Fruit fly (Drosophila melanogaster) whole organism, embryonic: ENCODE measurements around the gene CG6966.

ENCODE experiments used
- Ada2b ChIP-seq: fragments of 200-800 bp; sonication (Bioruptor generic); IDR thresholded peaks from 2 replicates; pipeline ENCODE4 v1.3.6; 2022; ENCODE audit warnings: missing biosample characterization, missing genetic modification characterization
- Asciz ChIP-seq: fragments of 200-800 bp; sonication (Bioruptor generic); optimal IDR thresholded peaks from 2 replicates; lab custom pipeline; 2017; ENCODE audit warnings: missing biosample characterization, mild to moderate bottlenecking, missing genetic modification characterization, missing genetic modification reagents
- Bteb2 ChIP-seq: fragments of 200-800 bp; sonication (Bioruptor generic); optimal IDR thresholded peaks from 2 replicates; lab custom pipeline; 2016; ENCODE audit warnings: missing biosample characterization, missing genetic modification characterization
- CG10267 ChIP-seq: fragments of 200-800 bp; sonication (Bioruptor generic); optimal IDR thresholded peaks from 2 replicates; lab custom pipeline; 2018; ENCODE audit warnings: missing biosample characterization, mild to moderate bottlenecking, missing genetic modification characterization, moderate library complexity
- CG10366 ChIP-seq: fragments of 200-800 bp; sonication (Bioruptor generic); IDR thresholded peaks from 2 replicates; pipeline ENCODE4 v1.3.6; 2022; ENCODE audit warnings: missing biosample characterization, missing genetic modification characterization
- CG10431 ChIP-seq: fragments of 200-800 bp; sonication (Bioruptor generic); optimal IDR thresholded peaks from 3 replicates; lab custom pipeline; 2018; ENCODE audit warnings: missing biosample characterization, mild to moderate bottlenecking, missing genetic modification characterization
- CG12659 ChIP-seq: fragments of 200-800 bp; sonication (Bioruptor generic); optimal IDR thresholded peaks from 3 replicates; lab custom pipeline; 2017; ENCODE audit warnings: mild to moderate bottlenecking, missing biosample characterization, missing genetic modification reagents, missing genetic modification characterization
- CG13287 ChIP-seq: fragments of 200-800 bp; sonication (Bioruptor generic); IDR thresholded peaks from 2 replicates; pipeline ENCODE4 v1.3.6; 2022; ENCODE audit warnings: missing biosample characterization, missing genetic modification characterization; ENCODE audit not compliant: partially characterized antibody
- CG14014 ChIP-seq: fragments of 200-800 bp; sonication (Bioruptor generic); IDR thresholded peaks from 2 replicates; pipeline ENCODE4 v1.3.6; 2022; ENCODE audit warnings: missing biosample characterization, missing genetic modification characterization
- CG17359 ChIP-seq: fragments of 200-800 bp; sonication (Bioruptor generic); optimal IDR thresholded peaks from 3 replicates; lab custom pipeline; 2018; ENCODE audit warnings: missing biosample characterization, mild to moderate bottlenecking, missing genetic modification characterization, moderate library complexity
- CG30403 ChIP-seq: fragments of 200-800 bp; sonication (Bioruptor generic); optimal IDR thresholded peaks from 3 replicates; lab custom pipeline; 2016; ENCODE audit warnings: missing biosample characterization, missing genetic modification characterization
- CG33557 ChIP-seq: fragments of 200-800 bp; sonication (Bioruptor generic); optimal IDR thresholded peaks from 2 replicates; lab custom pipeline; 2019; ENCODE audit warnings: missing biosample characterization, mild to moderate bottlenecking, missing genetic modification characterization, moderate library complexity
- CG3407 ChIP-seq: fragments of 200-800 bp; sonication (Bioruptor generic); optimal IDR thresholded peaks from 2 replicates; lab custom pipeline; 2018; ENCODE audit warnings: missing biosample characterization, mild to moderate bottlenecking, missing genetic modification characterization
- CG3838 ChIP-seq: fragments of 200-800 bp; sonication (Bioruptor generic); optimal IDR thresholded peaks from 3 replicates; lab custom pipeline; 2016; ENCODE audit warnings: missing biosample characterization, missing genetic modification characterization
- CG3847 ChIP-seq: fragments of 200-800 bp; sonication (Bioruptor generic); IDR thresholded peaks from 2 replicates; pipeline ENCODE4 v1.3.6; 2022; ENCODE audit warnings: missing biosample characterization, missing genetic modification characterization
- CG4617 ChIP-seq: fragments of 200-800 bp; sonication (Bioruptor generic); optimal IDR thresholded peaks from 3 replicates; lab custom pipeline; 2016; ENCODE audit warnings: missing biosample characterization, missing genetic modification characterization, borderline replicate concordance
- CG7786 ChIP-seq: fragments of 200-800 bp; sonication (Bioruptor generic); optimal IDR thresholded peaks from 2 replicates; lab custom pipeline; 2016; ENCODE audit warnings: missing biosample characterization, missing genetic modification characterization
- CG7839 ChIP-seq: fragments of 200-800 bp; sonication (Bioruptor generic); optimal IDR thresholded peaks from 3 replicates; lab custom pipeline; 2018; ENCODE audit warnings: missing biosample characterization, mild to moderate bottlenecking, missing genetic modification characterization, moderate library complexity
- CG8359 ChIP-seq: fragments of 200-800 bp; sonication (Bioruptor generic); optimal IDR thresholded peaks from 2 replicates; lab custom pipeline; 2017; ENCODE audit warnings: missing biosample characterization, mild to moderate bottlenecking, missing genetic modification characterization, borderline replicate concordance
- CG9215 ChIP-seq: fragments of 200-800 bp; sonication (Bioruptor generic); IDR thresholded peaks from 2 replicates; pipeline ENCODE4 v1.3.6; 2022; ENCODE audit warnings: missing biosample characterization, missing genetic modification characterization
- CG9817 ChIP-seq: fragments of 200-800 bp; sonication (Bioruptor generic); optimal IDR thresholded peaks from 2 replicates; lab custom pipeline; 2018; ENCODE audit warnings: missing biosample characterization, mild to moderate bottlenecking, missing genetic modification characterization, moderate library complexity
- CkIIα-i1 ChIP-seq: fragments of 200-800 bp; sonication (Bioruptor generic); IDR thresholded peaks from 2 replicates; pipeline ENCODE4 v1.3.6; 2022; ENCODE audit warnings: missing biosample characterization, missing genetic modification characterization
- Doc3 ChIP-seq: fragments of 200-800 bp; sonication (Bioruptor generic); IDR thresholded peaks from 3 replicates; pipeline ENCODE4 v1.3.6; 2022; ENCODE audit warnings: missing biosample characterization, missing genetic modification characterization; ENCODE audit not compliant: partially characterized antibody
- Fer1 ChIP-seq: fragments of 200-800 bp; sonication (Bioruptor generic); optimal IDR thresholded peaks from 2 replicates; lab custom pipeline; 2017; ENCODE audit warnings: missing biosample characterization, mild to moderate bottlenecking, missing genetic modification characterization
- Gsc ChIP-seq: fragments of 200-800 bp; sonication (Bioruptor generic); IDR thresholded peaks from 2 replicates; pipeline ENCODE4 v1.3.6; 2022; ENCODE audit warnings: missing biosample characterization, missing genetic modification characterization
- HLH3B ChIP-seq: fragments of 200-800 bp; sonication (Bioruptor generic); IDR thresholded peaks from 2 replicates; pipeline ENCODE4 v1.3.6; 2022; ENCODE audit warnings: missing biosample characterization, missing genetic modification characterization
- HLH54F ChIP-seq: fragments of 200-800 bp; sonication (Bioruptor generic); optimal IDR thresholded peaks from 3 replicates; lab custom pipeline; 2016; ENCODE audit warnings: missing biosample characterization, missing genetic modification characterization
- MBD-R2 ChIP-seq: fragments of 200-800 bp; sonication (Bioruptor generic); IDR thresholded peaks from 2 replicates; pipeline ENCODE4 v1.3.6; 2022; ENCODE audit warnings: missing biosample characterization, missing genetic modification characterization
- MTF-1 ChIP-seq: fragments of 200-800 bp; sonication (Bioruptor generic); optimal IDR thresholded peaks from 2 replicates; lab custom pipeline; 2018; ENCODE audit warnings: missing biosample characterization, mild to moderate bottlenecking, missing genetic modification characterization, borderline replicate concordance
- Nf-YC ChIP-seq: fragments of 200-800 bp; optimal IDR thresholded peaks from 3 replicates; lab custom pipeline; 2019; ENCODE audit warnings: missing biosample characterization, mild to moderate bottlenecking, missing genetic modification characterization, moderate library complexity
- Ptx1 ChIP-seq: fragments of 200-800 bp; sonication (Bioruptor generic); IDR thresholded peaks from 2 replicates; pipeline ENCODE4 v1.3.6; 2022; ENCODE audit warnings: missing biosample characterization, missing genetic modification characterization
- Side ChIP-seq: fragments of 200-800 bp; sonication (Bioruptor generic); optimal IDR thresholded peaks from 2 replicates; lab custom pipeline; 2016; ENCODE audit warnings: missing biosample characterization, missing genetic modification characterization
- Xrp1 ChIP-seq: fragments of 200-800 bp; sonication (Bioruptor generic); IDR thresholded peaks from 2 replicates; pipeline ENCODE4 v1.3.6; 2022; ENCODE audit warnings: missing biosample characterization, missing genetic modification characterization
- aop ChIP-seq: fragments of 200-800 bp; sonication (Bioruptor generic); IDR thresholded peaks from 2 replicates; pipeline ENCODE4 v1.3.6; 2022; ENCODE audit warnings: missing biosample characterization, missing genetic modification characterization
- ara ChIP-seq: fragments of 200-800 bp; sonication (Bioruptor generic); IDR thresholded peaks from 2 replicates; pipeline ENCODE4 v1.3.6; 2022; ENCODE audit warnings: missing biosample characterization, missing genetic modification characterization
- br ChIP-seq: fragments of >200 bp; optimal IDR thresholded peaks from 2 replicates; lab custom pipeline; 2017
- cato ChIP-seq: fragments of 200-800 bp; sonication (Bioruptor generic); optimal IDR thresholded peaks from 2 replicates; lab custom pipeline; 2016; ENCODE audit warnings: missing biosample characterization, missing genetic modification characterization, borderline replicate concordance
- crc ChIP-seq: fragments of 200-800 bp; sonication (Bioruptor generic); optimal IDR thresholded peaks from 2 replicates; lab custom pipeline; 2016; ENCODE audit warnings: missing biosample characterization, missing genetic modification characterization
- ems ChIP-seq: fragments of 200-800 bp; sonication (Bioruptor generic); optimal IDR thresholded peaks from 3 replicates; lab custom pipeline; 2016; ENCODE audit warnings: missing biosample characterization, missing genetic modification characterization
- fd96Cb ChIP-seq: fragments of 200-800 bp; sonication (Bioruptor generic); optimal IDR thresholded peaks from 2 replicates; lab custom pipeline; 2018; ENCODE audit warnings: missing biosample characterization, mild to moderate bottlenecking, missing genetic modification characterization, moderate library complexity
- kah ChIP-seq: fragments of 200-800 bp; sonication (Bioruptor generic); optimal IDR thresholded peaks from 2 replicates; lab custom pipeline; 2018; ENCODE audit warnings: missing biosample characterization, mild to moderate bottlenecking, missing genetic modification characterization
- mld ChIP-seq: fragments of 200-800 bp; sonication (Bioruptor generic); IDR thresholded peaks from 3 replicates; pipeline ENCODE4 v1.3.6; 2022; ENCODE audit warnings: missing biosample characterization, missing genetic modification characterization; ENCODE audit not compliant: partially characterized antibody
- nom ChIP-seq: fragments of 200-800 bp; sonication (Bioruptor generic); optimal IDR thresholded peaks from 2 replicates; lab custom pipeline; 2017; ENCODE audit warnings: missing biosample characterization, missing genetic modification characterization, mild to moderate bottlenecking, moderate library complexity, missing genetic modification reagents
- oc ChIP-seq: fragments of 200-800 bp; sonication (Bioruptor generic); optimal IDR thresholded peaks from 2 replicates; lab custom pipeline; 2018; ENCODE audit warnings: missing biosample characterization, mild to moderate bottlenecking, missing genetic modification characterization, moderate library complexity
- ro ChIP-seq: fragments of 200-800 bp; sonication (Bioruptor generic); IDR thresholded peaks from 2 replicates; pipeline ENCODE4 v1.3.6; 2022; ENCODE audit warnings: missing biosample characterization, missing genetic modification characterization
- row ChIP-seq: fragments of 200-800 bp; sonication (Bioruptor generic); IDR thresholded peaks from 3 replicates; pipeline ENCODE4 v1.3.6; 2022; ENCODE audit warnings: missing biosample characterization, missing genetic modification characterization
- schlank ChIP-seq: fragments of 200-800 bp; sonication (Bioruptor generic); optimal IDR thresholded peaks from 2 replicates; lab custom pipeline; 2018; ENCODE audit warnings: missing biosample characterization, mild to moderate bottlenecking, missing genetic modification characterization
- seq ChIP-seq: fragments of 200-800 bp; sonication (Bioruptor generic); IDR thresholded peaks from 2 replicates; pipeline ENCODE4 v1.3.6; 2022; ENCODE audit warnings: missing biosample characterization, missing genetic modification characterization
- tio ChIP-seq: fragments of 200-800 bp; sonication (Bioruptor generic); optimal IDR thresholded peaks from 2 replicates; lab custom pipeline; 2017; ENCODE audit warnings: missing biosample characterization, missing genetic modification characterization, inconsistent platforms
- twi ChIP-seq: fragments of 200-800 bp; optimal IDR thresholded peaks from 2 replicates; lab custom pipeline; 2019; ENCODE audit warnings: missing biosample characterization, mild to moderate bottlenecking, missing genetic modification characterization, moderate library complexity
- zen2 ChIP-seq: fragments of 200-800 bp; sonication (Bioruptor generic); IDR thresholded peaks from 3 replicates; pipeline ENCODE4 v1.3.6; 2022; ENCODE audit warnings: missing biosample characterization, missing genetic modification characterization; ENCODE audit not compliant: partially characterized antibody

Gene CG6966

DNA sequence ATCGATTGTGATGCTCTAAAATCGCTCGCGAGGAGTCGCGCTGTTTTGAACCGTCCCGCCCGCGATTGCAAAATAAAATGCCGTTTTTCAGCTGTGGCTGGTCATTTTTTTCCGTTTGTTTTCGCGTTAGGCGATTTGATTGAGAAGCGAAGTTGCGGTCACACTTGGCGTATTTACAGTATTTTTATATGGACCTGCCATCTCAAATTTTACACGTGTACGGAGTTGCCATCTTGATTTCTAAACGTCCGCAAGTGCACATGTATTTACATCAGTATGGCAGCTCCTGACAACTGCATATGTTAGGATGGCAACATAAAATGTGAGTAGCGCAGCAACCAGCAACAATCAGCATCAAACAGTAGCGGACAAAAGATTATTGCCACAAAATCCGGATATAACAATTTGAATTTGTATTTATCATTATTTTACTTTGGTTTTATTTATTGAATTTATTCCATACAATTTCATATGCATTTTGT is at the start of gene CG6966 (continued):
- peak; percentile 91 for TF ChIP-seq CG7839 (tag; lab: Kevin White, UChicago)
- peak; percentile 98 for TF ChIP-seq CG12659 (GFP tag; lab: Kevin White, UChicago)
- no peak for TF ChIP-seq ro (GFP tag; lab: Robert Waterston, UW)
- no peak for TF ChIP-seq CG3847
- TF ChIP-seq ara (GFP tag; lab: Robert Waterston, UW) = no peak
- TF ChIP-seq Ptx1 = no peak
- TF ChIP-seq Xrp1 = no peak
- TF ChIP-seq Gsc (GFP tag; lab: Robert Waterston, UW) = no peak
- no peak for TF ChIP-seq zen2
- peak; percentile 94 for TF ChIP-seq cato (GFP tag; lab: Kevin White, UChicago)
- TF ChIP-seq MTF-1 (GFP tag; lab: Kevin White, UChicago) = peak; percentile 96
- TF ChIP-seq Doc3 (GFP tag; lab: Robert Waterston, UW) = no peak
- TF ChIP-seq tio (GFP tag; lab: Kevin White, UChicago) = peak; percentile 95
- TF ChIP-seq schlank = peak; percentile 97
- no peak for TF ChIP-seq CG14014 (GFP tag; lab: Robert Waterston, UW)
- TF ChIP-seq nom (GFP tag; lab: Kevin White, UChicago) = peak; percentile 79
- TF ChIP-seq CG3838 (GFP tag; lab: Kevin White, UChicago) = peak; percentile 93
- peak; percentile 80 for TF ChIP-seq CG10431 (GFP tag; lab: Kevin White, UChicago)
- TF ChIP-seq CG7786 (GFP tag; lab: Kevin White, UChicago) = peak; percentile 95
- peak; percentile 96 for TF ChIP-seq Bteb2
- no peak for TF ChIP-seq row (GFP tag; lab: Robert Waterston, UW)
- no peak for TF ChIP-seq aop (GFP tag; lab: Robert Waterston, UW)
- TF ChIP-seq br (lab: Kevin White, UChicago) = no peak
- TF ChIP-seq Nf-YC (tag; lab: Kevin White, UChicago) = peak; percentile 69
- peak; percentile 93 for TF ChIP-seq CG30403 (GFP tag; lab: Kevin White, UChicago)
- peak; percentile 94 for TF ChIP-seq CG3407 (GFP tag; lab: Kevin White, UChicago)
- peak; percentile 88 for TF ChIP-seq CG10267 (tag; lab: Kevin White, UChicago)
- peak; percentile 91 for TF ChIP-seq CG4617 (GFP tag; lab: Kevin White, UChicago)
- TF ChIP-seq seq (GFP tag; lab: Robert Waterston, UW) = no peak
- no peak for TF ChIP-seq CG13287
- TF ChIP-seq CG10366 (GFP tag; lab: Robert Waterston, UW) = no peak
- peak; percentile 82 for TF ChIP-seq fd96Cb (tag; lab: Kevin White, UChicago)
- TF ChIP-seq oc = peak; percentile 90
- no peak for TF ChIP-seq MBD-R2 (GFP tag; lab: Robert Waterston, UW)
- peak; percentile 97 for TF ChIP-seq HLH54F (GFP tag; lab: Kevin White, UChicago)
- TF ChIP-seq crc = peak; percentile 93
- TF ChIP-seq Asciz (GFP tag; lab: Kevin White, UChicago) = peak; percentile 87
- no peak for TF ChIP-seq HLH3B
- no peak for TF ChIP-seq CkIIα-i1 (GFP tag; lab: Robert Waterston, UW)
- TF ChIP-seq twi (tag; lab: Kevin White, UChicago) = peak; percentile 87
- TF ChIP-seq CG8359 (GFP tag; lab: Kevin White, UChicago) = peak; percentile 70
- TF ChIP-seq CG17359 (tag; lab: Kevin White, UChicago) = peak; percentile 92
- peak; percentile 96 for TF ChIP-seq ems (GFP tag; lab: Kevin White, UChicago)
- TF ChIP-seq Ada2b (GFP tag; lab: Robert Waterston, UW) = no peak
- TF ChIP-seq CG9215 (GFP tag; lab: Robert Waterston, UW) = no peak
- TF ChIP-seq mld (GFP tag; lab: Robert Waterston, UW) = no peak
- TF ChIP-seq Side = peak; percentile 96
- peak; percentile 58 for TF ChIP-seq kah
- TF ChIP-seq CG33557 = peak; percentile 91
- peak; percentile 98 for TF ChIP-seq CG9817
- TF ChIP-seq Fer1 (GFP tag; lab: Kevin White, UChicago) = peak; percentile 95
